Fruit fly (Drosophila melanogaster): ENCODE measurements around the gene Ankle2.

The Ankle2 gene

dm6 chrX:17578869-17579781 lies at the start of gene Ankle2:
Gene Ankle2 (minus strand): TSS chrX:17579229.
- TF ChIP-seq CG8478 (optimal IDR thresholded peaks at IDR 0.05) = no peak

DNA sequence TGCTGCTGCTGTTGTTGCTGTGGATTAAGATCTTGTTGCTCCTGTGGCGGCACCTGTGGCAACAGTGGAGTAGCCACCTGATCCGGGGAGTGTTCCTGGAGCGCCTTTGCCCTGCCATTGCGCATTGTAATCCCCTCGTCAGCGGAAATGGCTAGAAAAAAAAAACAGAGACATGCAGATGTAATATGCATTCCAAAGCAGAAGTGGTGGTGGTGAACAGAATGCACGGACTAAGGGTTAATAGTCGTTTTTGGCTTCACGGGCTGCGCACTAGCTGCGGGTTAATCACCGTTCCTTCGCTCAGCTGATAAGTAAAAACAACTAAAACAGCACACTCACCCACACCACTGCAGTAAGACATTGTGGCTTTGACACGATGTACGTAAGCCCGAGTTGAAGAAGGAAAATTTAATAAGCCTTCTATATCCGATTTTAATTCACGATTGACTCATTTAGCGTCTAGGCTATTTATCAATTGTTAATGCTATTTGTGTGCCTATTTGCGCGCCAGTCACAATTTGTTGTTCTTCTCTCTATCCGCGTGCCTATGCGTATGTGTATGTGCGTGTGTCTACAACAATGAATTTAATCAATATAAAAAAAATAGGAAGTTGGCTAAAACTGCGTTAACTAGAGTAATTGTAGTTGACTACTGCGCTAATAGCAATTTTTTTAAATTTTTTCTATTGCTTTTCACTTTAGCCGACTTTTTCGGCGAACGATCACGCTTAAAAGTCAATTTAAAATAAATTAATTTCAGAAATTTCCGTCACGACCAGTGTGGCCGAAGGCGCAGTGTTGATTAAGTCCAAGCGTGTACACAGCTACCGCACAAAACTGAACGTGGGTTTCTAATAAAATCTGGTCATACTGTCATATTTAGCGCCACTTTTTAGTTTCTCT lies 48.3 kb upstream of the Ankle2 start, which contains the start of gene stas:
stas (minus strand) TSS at position 806 of the 903 bp plus-strand sequence.
- TF ChIP-seq CG8478 (optimal IDR thresholded peaks at IDR 0.05) (no peak), CTCF (optimal IDR thresholded peaks at IDR 0.05) (no peak)

dm6 chrX:17625833-17626232 lies 46.8 kb upstream of the Ankle2 start:
- TF ChIP-seq CG8478 (optimal IDR thresholded peaks at IDR 0.05) = no peak
- TF ChIP-seq CTCF (optimal IDR thresholded peaks at IDR 0.05) = no peak

- no peak for TF ChIP-seq CTCF (optimal IDR thresholded peaks at IDR 0.05)
- no peak for TF ChIP-seq CG8478 (optimal IDR thresholded peaks at IDR 0.05)
Observed at dm6 chrX:17624983-17625401, 46.0 kb upstream of the Ankle2 start.

- TF ChIP-seq CTCF (optimal IDR thresholded peaks at IDR 0.05) (no peak), CG8478 (optimal IDR thresholded peaks at IDR 0.05) (no peak)
Observed at dm6 chrX:17624223-17624982, 45.4 kb upstream of the Ankle2 start.

DNA sequence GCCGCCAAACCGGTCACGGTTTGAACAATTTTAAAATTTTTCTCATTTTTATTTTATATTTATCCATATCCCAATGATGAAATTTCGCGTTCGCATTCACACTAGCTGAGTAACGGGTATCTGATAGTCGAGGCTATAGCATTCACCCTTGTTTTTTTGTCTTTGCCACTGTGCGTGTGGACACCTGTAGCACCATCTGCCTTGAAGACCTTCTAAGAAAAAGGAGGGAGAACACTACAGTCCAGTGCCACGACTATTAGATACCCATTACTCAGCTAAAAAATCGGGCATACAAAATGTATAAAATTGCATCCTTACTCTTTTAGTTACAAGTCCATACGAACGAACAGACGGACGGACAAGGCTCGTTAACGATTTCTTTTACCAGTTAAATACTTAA lies 43.2 kb upstream of the Ankle2 start:
- TF ChIP-seq CG8478 (optimal IDR thresholded peaks at IDR 0.05) (no peak), CTCF (optimal IDR thresholded peaks at IDR 0.05) (no peak)

dm6 chrX:17611455-17611854 lies 32.4 kb upstream of the Ankle2 start:
- TF ChIP-seq CTCF (optimal IDR thresholded peaks at IDR 0.05) = no peak
- TF ChIP-seq CG8478 (optimal IDR thresholded peaks at IDR 0.05) = no peak

DNA sequence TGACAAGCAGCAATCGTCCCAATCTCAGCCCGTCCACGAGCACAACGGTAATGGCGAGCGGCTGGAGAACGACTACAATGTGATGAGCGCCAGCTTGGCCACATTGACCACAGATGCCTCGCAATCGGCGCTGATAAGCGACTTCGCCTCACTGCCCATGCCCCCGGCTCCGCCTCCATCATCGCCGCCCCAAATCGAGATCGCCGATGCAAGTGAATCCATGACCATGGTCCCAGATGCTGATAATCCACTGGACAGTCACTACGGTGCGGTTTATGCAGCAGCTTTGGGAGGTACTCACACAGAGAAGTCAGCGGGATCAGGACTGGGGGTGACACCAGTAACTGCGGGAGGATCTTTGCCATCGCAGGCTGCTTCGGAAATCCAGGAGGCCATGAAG lies 23.4 kb upstream of the Ankle2 start:
- TF ChIP-seq CTCF (optimal IDR thresholded peaks at IDR 0.05) = no peak
- TF ChIP-seq CG8478 (optimal IDR thresholded peaks at IDR 0.05) = no peak

- TF ChIP-seq CG8478 (optimal IDR thresholded peaks at IDR 0.05) (no peak), CTCF (optimal IDR thresholded peaks at IDR 0.05) (no peak)
Observed at dm6 chrX:17599330-17599729, 20.3 kb upstream of the Ankle2 start, which contains the start of gene X11L. Gene X11L (plus strand): TSS chrX:17599608.

dm6 chrX:17597622-17598021 lies 18.6 kb upstream of the Ankle2 start:
- TF ChIP-seq CTCF (optimal IDR thresholded peaks at IDR 0.05) (no peak), CG8478 (optimal IDR thresholded peaks at IDR 0.05) (no peak)

DNA sequence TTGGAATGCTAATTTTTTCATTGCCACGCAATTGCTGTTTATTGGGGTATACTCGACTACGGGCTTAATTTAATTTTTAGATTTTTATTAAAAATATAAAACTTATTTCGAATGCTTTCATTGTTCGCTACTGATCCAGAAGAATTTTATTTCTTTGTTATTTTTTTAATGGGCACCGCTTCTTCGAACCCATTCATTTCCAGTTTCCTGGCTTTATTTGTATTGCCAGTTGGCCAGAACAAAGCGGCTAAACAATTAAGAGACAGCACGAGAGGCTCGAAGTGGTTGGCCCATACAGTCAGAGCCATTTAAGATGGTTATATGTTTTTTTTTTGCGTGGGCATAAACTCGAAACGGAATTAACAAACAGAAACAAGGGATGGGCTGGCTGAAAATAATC lies 16.8 kb upstream of the Ankle2 start:
- TF ChIP-seq CG8478 (optimal IDR thresholded peaks at IDR 0.05) (no peak), CTCF (optimal IDR thresholded peaks at IDR 0.05) (no peak)

- no peak for TF ChIP-seq CTCF (optimal IDR thresholded peaks at IDR 0.05)
- TF ChIP-seq CG8478 (optimal IDR thresholded peaks at IDR 0.05) = no peak
Observed at dm6 chrX:17594745-17595144, 15.7 kb upstream of the Ankle2 start.

DNA sequence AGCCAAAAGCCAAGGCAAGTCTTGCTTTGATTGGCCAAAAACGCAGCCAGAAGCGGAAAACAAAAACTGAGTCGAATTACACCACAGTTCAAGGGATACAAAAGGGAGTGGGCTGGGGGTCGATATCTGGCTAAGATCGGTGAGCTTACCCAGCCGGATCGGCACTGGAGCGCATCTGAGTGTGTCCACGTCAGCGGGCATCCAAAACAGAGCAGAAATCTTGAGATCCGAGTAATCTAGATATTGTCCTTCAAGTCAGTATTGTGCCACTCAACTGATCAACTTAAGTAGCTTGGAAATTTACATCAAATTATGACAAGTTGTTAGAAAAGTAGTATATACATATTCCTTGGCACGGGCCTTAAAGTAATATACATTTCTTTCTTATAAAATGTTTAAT lies 9.5 kb upstream of the Ankle2 start, which contains the start of gene CG12992:
CG12992 (plus strand) TSS at position 301 of the 400 bp plus-strand sequence.
- TF ChIP-seq CG8478 (optimal IDR thresholded peaks at IDR 0.05) (no peak), CTCF (optimal IDR thresholded peaks at IDR 0.05) (no peak)

dm6 chrX:17588134-17588533 lies 9.1 kb upstream of the Ankle2 start:
- TF ChIP-seq CG8478 (optimal IDR thresholded peaks at IDR 0.05) = no peak
- no peak for TF ChIP-seq CTCF (optimal IDR thresholded peaks at IDR 0.05)

DNA sequence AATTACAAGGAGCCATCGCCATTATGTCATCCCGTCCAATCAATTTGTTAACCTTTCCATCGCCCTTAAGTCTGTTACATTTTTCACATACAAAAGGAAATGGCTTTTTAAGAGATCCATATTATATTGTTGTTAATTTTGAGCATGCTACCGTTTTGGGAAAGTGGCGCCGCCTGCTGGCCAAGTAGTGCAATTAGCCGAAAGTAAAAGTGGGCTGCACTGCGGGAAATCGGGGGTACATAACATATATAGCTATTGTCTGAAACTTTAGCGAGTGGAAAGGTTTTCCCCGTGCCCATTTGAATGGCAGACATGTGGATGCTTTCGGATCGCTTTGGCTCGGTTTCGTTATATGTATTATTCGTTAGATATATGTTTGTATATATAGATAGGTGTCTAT lies 6.9 kb upstream of the Ankle2 start:
- TF ChIP-seq CG8478 (optimal IDR thresholded peaks at IDR 0.05) (no peak), CTCF (optimal IDR thresholded peaks at IDR 0.05) (peak; percentile 58 to 72)

All from S2 (cell line).